Worm (Caenorhabditis elegans) whole organism, young adult: ENCODE data around the gene cogc-2.

Experiments used
- B0019.2 ChIP-seq: fragments of 200-800 bp; sonication (Bioruptor generic); conservative IDR thresholded peaks from 2 replicates; pipeline ENCODE4 v1.3.6; 2022; ENCODE audit warnings: missing genetic modification reagents, missing genetic modification characterization, missing compliant biosample characterization
- B0035.1 ChIP-seq: sonication (generic microtip); optimal IDR thresholded peaks from 2 replicates; lab custom pipeline; 2016; ENCODE audit warnings: missing genetic modification characterization, mild to moderate bottlenecking, missing compliant biosample characterization, missing genotype, missing genetic modification reagents
- B0336.3 ChIP-seq: fragments of 200-800 bp; sonication (Bioruptor generic); IDR thresholded peaks from 2 replicates; pipeline ENCODE4 v1.3.6; 2022; ENCODE audit warnings: missing genetic modification characterization, missing compliant biosample characterization
- C06A6.2 ChIP-seq: fragments of 200-800 bp; sonication (Bioruptor generic); conservative IDR thresholded peaks from 2 replicates; pipeline ENCODE4 v1.3.6; 2022; ENCODE audit warnings: missing genetic modification characterization, missing compliant biosample characterization
- F10E7.11 ChIP-seq: sonication (generic microtip); optimal IDR thresholded peaks from 2 replicates; lab custom pipeline; 2017; ENCODE audit warnings: mild to moderate bottlenecking, missing genetic modification characterization, moderate library complexity, missing compliant biosample characterization
- F22D6.2 ChIP-seq: sonication (generic microtip); optimal IDR thresholded peaks from 2 replicates; lab custom pipeline; 2016; ENCODE audit warnings: mild to moderate bottlenecking, missing genetic modification characterization, missing compliant biosample characterization
- F33H1.4 ChIP-seq: fragments of 200-800 bp; sonication (Bioruptor generic); IDR thresholded peaks from 2 replicates; pipeline ENCODE4 v1.3.6; 2022; ENCODE audit warnings: missing genetic modification reagents, missing genetic modification characterization, missing compliant biosample characterization
- K12H6.12 ChIP-seq: fragments of 200-800 bp; sonication (Bioruptor generic); optimal IDR thresholded peaks from 2 replicates; lab custom pipeline; 2018; ENCODE audit warnings: mild to moderate bottlenecking, missing genetic modification characterization, missing compliant biosample characterization
- T07F8.4 ChIP-seq: sonication (generic microtip); optimal IDR thresholded peaks from 2 replicates; lab custom pipeline; 2016; ENCODE audit warnings: mild to moderate bottlenecking, missing genetic modification characterization, moderate library complexity, missing compliant biosample characterization
- Y53G8AR.9 ChIP-seq: fragments of 200-800 bp; sonication (Bioruptor generic); conservative IDR thresholded peaks from 2 replicates; pipeline ENCODE4 v1.3.6; 2022; ENCODE audit warnings: missing genetic modification reagents, missing genetic modification characterization, missing compliant biosample characterization
- ZK185.1 ChIP-seq: sonication (generic microtip); optimal IDR thresholded peaks from 2 replicates; lab custom pipeline; 2016; ENCODE audit warnings: mild to moderate bottlenecking, missing genetic modification characterization, missing compliant biosample characterization; ENCODE audit not compliant: poor library complexity, severe bottlenecking
- akir-1 ChIP-seq: fragments of 200-800 bp; sonication (Bioruptor generic); optimal IDR thresholded peaks from 2 replicates; lab custom pipeline; 2018; ENCODE audit warnings: mild to moderate bottlenecking, missing genetic modification characterization, moderate library complexity, missing compliant biosample characterization
- aptf-3 ChIP-seq: fragments of 200-800 bp; sonication (Bioruptor generic); IDR thresholded peaks from 2 replicates; pipeline ENCODE4 v1.3.6; 2022; ENCODE audit warnings: missing genetic modification characterization, missing compliant biosample characterization
- atf-7 ChIP-seq: sonication (generic microtip); optimal IDR thresholded peaks from 2 replicates; lab custom pipeline; 2017; ENCODE audit warnings: mild to moderate bottlenecking, missing genetic modification characterization, missing compliant biosample characterization
- athp-1 ChIP-seq: sonication (generic microtip); optimal IDR thresholded peaks from 2 replicates; lab custom pipeline; 2017; ENCODE audit warnings: mild to moderate bottlenecking, missing genetic modification characterization, missing compliant biosample characterization
- attf-3 ChIP-seq: fragments of 200-800 bp; sonication (Bioruptor generic); conservative IDR thresholded peaks from 2 replicates; pipeline ENCODE4 v1.3.6; 2022; ENCODE audit warnings: missing genetic modification reagents, missing genetic modification characterization, missing compliant biosample characterization
- bed-1 ChIP-seq: fragments of 200-800 bp; sonication (Bioruptor generic); IDR thresholded peaks from 2 replicates; pipeline ENCODE4 v1.3.6; 2022; ENCODE audit warnings: missing genetic modification reagents, missing genetic modification characterization, missing compliant biosample characterization
- cebp-1 ChIP-seq, 2 experiments: fragments of 200-800 bp in 1 of 2; sonication (Bioruptor generic) in 1 of 2; sonication (generic microtip) in 1 of 2; IDR thresholded peaks in 1 of 2; optimal IDR thresholded peaks in 1 of 2; 2 replicates each; pipeline versions ENCODE4 v1.3.6 to Lab custom; 2017 to 2022; ENCODE audit warnings: missing compliant biosample characterization in 2 of 2, missing genetic modification characterization in 2 of 2, mild to moderate bottlenecking in 1 of 2, missing genetic modification reagents in 1 of 2, moderate library complexity in 1 of 2
- cebp-2 ChIP-seq: fragments of 200-800 bp; sonication (Bioruptor generic); IDR thresholded peaks from 2 replicates; pipeline ENCODE4 v1.3.6; 2022; ENCODE audit warnings: missing genetic modification characterization, missing compliant biosample characterization
- chd-7 ChIP-seq: sonication (generic microtip); optimal IDR thresholded peaks from 2 replicates; lab custom pipeline; 2016; ENCODE audit warnings: mild to moderate bottlenecking, missing genetic modification characterization, moderate library complexity, missing compliant biosample characterization
- die-1 ChIP-seq: sonication (generic microtip); optimal IDR thresholded peaks from 2 replicates; lab custom pipeline; 2016; ENCODE audit warnings: missing genotype, mild to moderate bottlenecking, missing genetic modification characterization, missing compliant biosample characterization
- egl-18 ChIP-seq: fragments of 200-800 bp; sonication (Bioruptor generic); IDR thresholded peaks from 2 replicates; pipeline ENCODE4 v1.3.6; 2022; ENCODE audit warnings: missing genetic modification reagents, missing genetic modification characterization, missing compliant biosample characterization
- egl-44 ChIP-seq: fragments of 200-800 bp; sonication (Bioruptor generic); IDR thresholded peaks from 2 replicates; pipeline ENCODE4 v1.3.6; 2022; ENCODE audit warnings: missing genetic modification reagents, missing genetic modification characterization, missing compliant biosample characterization
- egrh-3 ChIP-seq: fragments of 200-800 bp; sonication (Bioruptor generic); IDR thresholded peaks from 2 replicates; pipeline ENCODE4 v1.3.6; 2022; ENCODE audit warnings: missing genetic modification reagents, missing genetic modification characterization, missing compliant biosample characterization
- ekl-4 ChIP-seq: fragments of 200-800 bp; sonication (Bioruptor generic); IDR thresholded peaks from 2 replicates; pipeline ENCODE4 v1.3.6; 2022; ENCODE audit warnings: missing genetic modification reagents, missing genetic modification characterization, missing compliant biosample characterization
- ets-4 ChIP-seq: fragments of 200-800 bp; sonication (Bioruptor generic); optimal IDR thresholded peaks from 2 replicates; lab custom pipeline; 2018; ENCODE audit warnings: mild to moderate bottlenecking, missing genetic modification characterization, missing compliant biosample characterization
- let-607 ChIP-seq, 2 experiments: fragments of 200-800 bp in 1 of 2; sonication (Bioruptor generic) in 1 of 2; sonication (generic microtip) in 1 of 2; optimal IDR thresholded peaks; 2 replicates each; lab custom pipeline; 2016 to 2018; ENCODE audit warnings: mild to moderate bottlenecking in 2 of 2, missing compliant biosample characterization in 2 of 2, missing genetic modification characterization in 2 of 2, moderate library complexity in 2 of 2, missing genotype in 1 of 2
- madf-6 ChIP-seq: fragments of 200-800 bp; sonication (Bioruptor generic); IDR thresholded peaks from 2 replicates; pipeline ENCODE4 v1.3.6; 2022; ENCODE audit warnings: missing genetic modification reagents, missing genetic modification characterization, missing compliant biosample characterization
- mel-28 ChIP-seq: sonication (generic microtip); optimal IDR thresholded peaks from 2 replicates; lab custom pipeline; 2016; ENCODE audit warnings: borderline replicate concordance, mild to moderate bottlenecking, missing genetic modification characterization, missing compliant biosample characterization
- mes-4 ChIP-seq: sonication (generic microtip); optimal IDR thresholded peaks from 2 replicates; lab custom pipeline; 2016; ENCODE audit warnings: missing genotype, missing genetic modification characterization, missing compliant biosample characterization
- nhr-80 ChIP-seq: sonication (generic microtip); optimal IDR thresholded peaks from 2 replicates; lab custom pipeline; 2016; ENCODE audit warnings: missing genetic modification characterization, missing compliant biosample characterization
- nhr-90 ChIP-seq: sonication (generic microtip); optimal IDR thresholded peaks from 2 replicates; lab custom pipeline; 2016; ENCODE audit warnings: missing genotype, mild to moderate bottlenecking, missing genetic modification characterization, missing compliant biosample characterization
- repo-1 ChIP-seq: sonication (generic microtip); optimal IDR thresholded peaks from 2 replicates; lab custom pipeline; 2017; ENCODE audit warnings: mild to moderate bottlenecking, missing genetic modification characterization, missing compliant biosample characterization
- sdz-38 ChIP-seq: sonication (generic microtip); optimal IDR thresholded peaks from 2 replicates; lab custom pipeline; 2016; ENCODE audit warnings: missing genotype, missing genetic modification characterization, missing compliant biosample characterization
- sea-2 ChIP-seq: fragments of 200-800 bp; sonication (Bioruptor generic); IDR thresholded peaks from 2 replicates; pipeline ENCODE4 v1.3.6; 2022; ENCODE audit warnings: missing genetic modification characterization, missing compliant biosample characterization
- somi-1 ChIP-seq: fragments of 200-800 bp; sonication (Bioruptor generic); optimal IDR thresholded peaks from 2 replicates; lab custom pipeline; 2018; ENCODE audit warnings: mild to moderate bottlenecking, missing genetic modification characterization, missing compliant biosample characterization
- tbp1 ChIP-seq: fragments of 200-800 bp; sonication (Bioruptor generic); optimal IDR thresholded peaks from 2 replicates; lab custom pipeline; 2018; ENCODE audit warnings: mild to moderate bottlenecking, missing genetic modification characterization, missing compliant biosample characterization
- ztf-18 ChIP-seq: sonication (generic microtip); optimal IDR thresholded peaks from 2 replicates; lab custom pipeline; 2016; ENCODE audit warnings: missing genotype, mild to moderate bottlenecking, missing genetic modification characterization, missing compliant biosample characterization
- ztf-22 ChIP-seq: fragments of 200-800 bp; sonication (Bioruptor generic); optimal IDR thresholded peaks from 2 replicates; lab custom pipeline; 2018; ENCODE audit warnings: mild to moderate bottlenecking, missing genetic modification characterization, moderate library complexity, missing compliant biosample characterization
- ztf-3 ChIP-seq: fragments of 200-800 bp; sonication (Bioruptor generic); optimal IDR thresholded peaks from 2 replicates; lab custom pipeline; 2018; ENCODE audit warnings: mild to moderate bottlenecking, missing genetic modification characterization, missing compliant biosample characterization

cogc-2 gene

ce11 chrIV:7047762-7048178, 8.4 kb upstream of the cogc-2 start (continued):
- peak; percentile 5 for TF ChIP-seq nhr-90
- TF ChIP-seq tbp1 (GFP tag; lab: Kevin White, UChicago) = peak; percentile 40
- peak; percentile 26 for TF ChIP-seq repo-1 (tag; lab: Kevin White, UChicago)
- TF ChIP-seq mel-28 (tag; lab: Kevin White, UChicago) = no peak
- TF ChIP-seq F22D6.2 (tag; lab: Kevin White, UChicago) = peak; percentile 40
- TF ChIP-seq atf-7 = peak; percentile 54
- TF ChIP-seq mes-4 (tag; lab: Kevin White, UChicago) = no peak
- 0 out of 2 replicates have a peak, but pooled peaks have one; percentile 19 for TF ChIP-seq Y53G8AR.9 (GFP tag; lab: Robert Waterston, UW)
- TF ChIP-seq somi-1 (GFP tag; lab: Kevin White, UChicago) = no peak
- peak; percentile 70 for TF ChIP-seq ZK185.1

- TF ChIP-seq nhr-80 (tag; lab: Kevin White, UChicago) = peak; percentile 52
- peak in 1 of 2 experiments; percentile 39 for TF ChIP-seq let-607 (tag; optimal IDR thresholded peaks at IDR 0.05; lab: Kevin White, UChicago)
- no peak for TF ChIP-seq bed-1 (GFP tag; lab: Robert Waterston, UW)
- TF ChIP-seq B0035.1 (tag; lab: Kevin White, UChicago) = no peak
Measured at ce11 chrIV:7046641-7047361, 7.4 kb upstream of the cogc-2 start.

ce11 chrIV:7045362-7045936, 6.1 kb upstream of the cogc-2 start:
- no peak for TF ChIP-seq sdz-38 (tag; lab: Kevin White, UChicago)

ce11 chrIV:7044552-7045139, 5.3 kb upstream of the cogc-2 start, which contains the start of gene tin-9.1:
Gene tin-9.1 (minus strand): TSS chrIV:7044602.
- TF ChIP-seq egl-44 (GFP tag; lab: Robert Waterston, UW) = no peak
- no peak for TF ChIP-seq aptf-3 (GFP tag; lab: Robert Waterston, UW)
- TF ChIP-seq athp-1 (tag; lab: Kevin White, UChicago) = no peak
- TF ChIP-seq sea-2 (GFP tag; lab: Robert Waterston, UW) = no peak
- TF ChIP-seq chd-7 (tag; lab: Kevin White, UChicago) = no peak
- TF ChIP-seq akir-1 = no peak
- no peak for TF ChIP-seq T07F8.4 (tag; lab: Kevin White, UChicago)
- no peak for TF ChIP-seq egrh-3 (GFP tag; lab: Robert Waterston, UW)
- no peak for TF ChIP-seq attf-3
- TF ChIP-seq ztf-18 (tag; lab: Kevin White, UChicago) = peak; percentile 93
- no peak for TF ChIP-seq sdz-38 (tag; lab: Kevin White, UChicago)
- no peak for TF ChIP-seq egl-18
- TF ChIP-seq K12H6.12 (tag; lab: Kevin White, UChicago) = no peak
- peak; percentile 50 for TF ChIP-seq F33H1.4 (GFP tag; lab: Robert Waterston, UW)
- no peak for TF ChIP-seq C06A6.2 (GFP tag; lab: Robert Waterston, UW)
- TF ChIP-seq madf-6 = peak; percentile 73
- no peak for TF ChIP-seq cebp-2 (GFP tag; lab: Robert Waterston, UW)
- no peak for TF ChIP-seq F10E7.11 (tag; lab: Kevin White, UChicago)
- TF ChIP-seq B0336.3 (GFP tag; lab: Robert Waterston, UW) = no peak
- no peak for TF ChIP-seq die-1 (tag; lab: Kevin White, UChicago)
- no peak for TF ChIP-seq B0019.2 (GFP tag; lab: Robert Waterston, UW)
- TF ChIP-seq cebp-1 (GFP tag; IDR thresholded peaks at IDR 0.05; lab: Robert Waterston, UW) = no peak
- TF ChIP-seq cebp-1 (tag; optimal IDR thresholded peaks at IDR 0.05; lab: Kevin White, UChicago) = peak; percentile 41
- no peak for TF ChIP-seq Y53G8AR.9 (GFP tag; lab: Robert Waterston, UW)
- TF ChIP-seq nhr-80 (tag; lab: Kevin White, UChicago) = peak; percentile 30
- 0 out of 2 replicates have a peak, but pooled peaks have one; percentile 50 for TF ChIP-seq ekl-4 (GFP tag; lab: Robert Waterston, UW)
- TF ChIP-seq ZK185.1 = peak; percentile 13
- TF ChIP-seq ztf-22 (GFP tag; lab: Kevin White, UChicago) = no peak
- TF ChIP-seq ztf-3 (GFP tag; lab: Kevin White, UChicago) = no peak
- no peak for TF ChIP-seq ets-4
